Fruit fly (Drosophila melanogaster) whole organism, prepupa: Measurements from ENCODE around the gene CG33700.

ENCODE experiments used
- Blimp-1 ChIP-seq: fragments of 200-800 bp; sonication (Bioruptor generic); optimal IDR thresholded peaks from 3 replicates; lab custom pipeline; 2017; ENCODE audit warnings: missing biosample characterization, missing genetic modification characterization, mild to moderate bottlenecking, moderate library complexity, missing genetic modification reagents
- CG10631 ChIP-seq: fragments of 200-800 bp; sonication (Bioruptor generic); optimal IDR thresholded peaks from 2 replicates; lab custom pipeline; 2016; ENCODE audit warnings: missing biosample characterization, missing genetic modification characterization
- CG10669 ChIP-seq: fragments of 200-800 bp; sonication (Bioruptor generic); optimal IDR thresholded peaks from 3 replicates; lab custom pipeline; 2018; ENCODE audit warnings: missing biosample characterization, mild to moderate bottlenecking, missing genetic modification characterization, moderate library complexity
- CG11294 ChIP-seq: fragments of 200-800 bp; sonication (Bioruptor generic); IDR thresholded peaks from 2 replicates; pipeline ENCODE4 v1.3.6; 2022; ENCODE audit warnings: missing biosample characterization, missing genetic modification characterization
- CG11762 ChIP-seq: fragments of 200-800 bp; sonication (Bioruptor generic); optimal IDR thresholded peaks from 3 replicates; lab custom pipeline; 2016; ENCODE audit warnings: missing biosample characterization, missing genetic modification characterization; ENCODE audit not compliant: insufficient read depth
- CG15336 ChIP-seq: fragments of 200-800 bp; sonication (Bioruptor generic); IDR thresholded peaks from 2 replicates; pipeline ENCODE4 v1.3.6; 2022; ENCODE audit warnings: missing biosample characterization, missing genetic modification characterization
- CG1621 ChIP-seq: fragments of 200-800 bp; sonication (Bioruptor generic); optimal IDR thresholded peaks from 3 replicates; lab custom pipeline; 2018; ENCODE audit warnings: missing biosample characterization, mild to moderate bottlenecking, missing genetic modification characterization
- CG16779 ChIP-seq: fragments of 200-800 bp; sonication (Bioruptor generic); optimal IDR thresholded peaks from 3 replicates; lab custom pipeline; 2017; ENCODE audit warnings: missing biosample characterization, mild to moderate bottlenecking, missing genetic modification characterization
- CG3032 ChIP-seq: fragments of 200-800 bp; optimal IDR thresholded peaks from 2 replicates; lab custom pipeline; 2019; ENCODE audit warnings: missing biosample characterization, mild to moderate bottlenecking, missing genetic modification characterization, moderate library complexity
- CG32006 ChIP-seq: fragments of 200-800 bp; sonication (Bioruptor generic); optimal IDR thresholded peaks from 3 replicates; lab custom pipeline; 2017; ENCODE audit warnings: missing biosample characterization, mild to moderate bottlenecking, missing genetic modification characterization
- CG34406 ChIP-seq: fragments of 200-800 bp; sonication (Bioruptor generic); optimal IDR thresholded peaks from 3 replicates; lab custom pipeline; 2016; ENCODE audit warnings: missing biosample characterization, missing genetic modification characterization
- CG3919 ChIP-seq: fragments of 200-800 bp; sonication (Bioruptor generic); optimal IDR thresholded peaks from 3 replicates; lab custom pipeline; 2016; ENCODE audit warnings: missing biosample characterization, missing genetic modification characterization
- CG6276 ChIP-seq: fragments of 200-800 bp; sonication (Bioruptor generic); optimal IDR thresholded peaks from 2 replicates; lab custom pipeline; 2017; ENCODE audit warnings: missing biosample characterization, mild to moderate bottlenecking, missing genetic modification characterization
- CG6808 ChIP-seq: fragments of 200-800 bp; sonication (Bioruptor generic); optimal IDR thresholded peaks from 3 replicates; lab custom pipeline; 2017; ENCODE audit warnings: missing biosample characterization, missing genetic modification characterization, mild to moderate bottlenecking, moderate library complexity, missing genetic modification reagents
- CG6854 ChIP-seq: fragments of 200-800 bp; sonication (Bioruptor generic); optimal IDR thresholded peaks from 2 replicates; lab custom pipeline; 2017; ENCODE audit warnings: missing biosample characterization, mild to moderate bottlenecking, missing genetic modification characterization
- CG8319 ChIP-seq: fragments of 200-800 bp; sonication (Bioruptor generic); optimal IDR thresholded peaks from 3 replicates; lab custom pipeline; 2016; ENCODE audit warnings: missing biosample characterization, missing genetic modification characterization
- CG9139 ChIP-seq: fragments of 200-800 bp; sonication (Bioruptor generic); optimal IDR thresholded peaks from 3 replicates; lab custom pipeline; 2017; ENCODE audit warnings: missing biosample characterization, mild to moderate bottlenecking, missing genetic modification characterization
- Eip75B ChIP-seq: fragments of 200-800 bp; sonication (Bioruptor generic); optimal IDR thresholded peaks from 3 replicates; lab custom pipeline; 2016; ENCODE audit warnings: missing biosample characterization, missing genetic modification characterization
- Eip78C ChIP-seq: fragments of 200-800 bp; sonication (Bioruptor generic); peaks from one replicate; lab custom pipeline; 2016; ENCODE audit warnings: missing biosample characterization, missing genetic modification characterization
- Eip93F ChIP-seq: fragments of 200-800 bp; sonication (Bioruptor generic); optimal IDR thresholded peaks from 2 replicates; lab custom pipeline; 2016; ENCODE audit warnings: missing biosample characterization, mild to moderate bottlenecking, missing genetic modification characterization
- Ets21C ChIP-seq: fragments of 200-800 bp; sonication (Bioruptor generic); optimal IDR thresholded peaks from 3 replicates; lab custom pipeline; 2016; ENCODE audit warnings: missing biosample characterization, missing genetic modification characterization
- Ets96B ChIP-seq: fragments of 200-800 bp; optimal IDR thresholded peaks from 2 replicates; lab custom pipeline; 2019; ENCODE audit warnings: missing biosample characterization, mild to moderate bottlenecking, missing genetic modification characterization, moderate library complexity
- Gug ChIP-seq: fragments of 200-800 bp; sonication (Bioruptor generic); IDR thresholded peaks from 2 replicates; pipeline ENCODE4 v1.3.6; 2022; ENCODE audit warnings: missing biosample characterization, missing genetic modification characterization
- Hr39 ChIP-seq: fragments of 200-800 bp; sonication (Bioruptor generic); optimal IDR thresholded peaks from 2 replicates; lab custom pipeline; 2016; ENCODE audit warnings: missing biosample characterization, missing genetic modification characterization
- Lpt ChIP-seq: fragments of 200-800 bp; sonication (Bioruptor generic); optimal IDR thresholded peaks from 3 replicates; lab custom pipeline; 2016; ENCODE audit warnings: missing biosample characterization, missing genetic modification characterization
- Met ChIP-seq: fragments of 200-800 bp; sonication (Bioruptor generic); optimal IDR thresholded peaks from 3 replicates; lab custom pipeline; 2016; ENCODE audit warnings: missing biosample characterization, missing genetic modification characterization
- OdsH ChIP-seq: fragments of 200-800 bp; sonication (Bioruptor generic); optimal IDR thresholded peaks from 3 replicates; lab custom pipeline; 2016; ENCODE audit warnings: missing biosample characterization, missing genetic modification characterization
- Smox ChIP-seq: fragments of 200-800 bp; sonication (Bioruptor generic); optimal IDR thresholded peaks from 3 replicates; lab custom pipeline; 2016; ENCODE audit warnings: missing biosample characterization, missing genetic modification characterization
- Sox102F ChIP-seq: fragments of 200-800 bp; sonication (Bioruptor generic); optimal IDR thresholded peaks from 2 replicates; lab custom pipeline; 2016; ENCODE audit warnings: missing biosample characterization, mild to moderate bottlenecking, missing genetic modification characterization
- achi ChIP-seq: fragments of 200-800 bp; sonication (Bioruptor generic); optimal IDR thresholded peaks from 3 replicates; lab custom pipeline; 2016; ENCODE audit warnings: missing biosample characterization, missing genetic modification characterization
- dac ChIP-seq: fragments of 200-800 bp; sonication (Bioruptor generic); optimal IDR thresholded peaks from 2 replicates; lab custom pipeline; 2017; ENCODE audit warnings: missing biosample characterization, mild to moderate bottlenecking, missing genetic modification characterization
- dsx ChIP-seq: fragments of 200-800 bp; optimal IDR thresholded peaks from 3 replicates; lab custom pipeline; 2019; ENCODE audit warnings: missing biosample characterization, mild to moderate bottlenecking, missing genetic modification characterization, moderate library complexity; ENCODE audit not compliant: poor library complexity, severe bottlenecking
- eg ChIP-seq: fragments of 200-800 bp; sonication (Bioruptor generic); IDR thresholded peaks from 3 replicates; pipeline ENCODE4 v1.3.6; 2022; ENCODE audit warnings: missing biosample characterization, missing genetic modification characterization
- fd59A ChIP-seq: fragments of 200-800 bp; sonication (Bioruptor generic); optimal IDR thresholded peaks from 2 replicates; lab custom pipeline; 2017; ENCODE audit warnings: missing biosample characterization, mild to moderate bottlenecking, missing genetic modification characterization, missing genetic modification reagents
- fd85E ChIP-seq: fragments of 200-800 bp; sonication (Bioruptor generic); optimal IDR thresholded peaks from 3 replicates; lab custom pipeline; 2016; ENCODE audit warnings: missing biosample characterization, missing genetic modification characterization
- fkh ChIP-seq: fragments of 200-800 bp; sonication (Bioruptor generic); optimal IDR thresholded peaks from 3 replicates; lab custom pipeline; 2017; ENCODE audit warnings: missing biosample characterization, mild to moderate bottlenecking, missing genetic modification characterization, moderate library complexity
- lz ChIP-seq: fragments of 200-800 bp; sonication (Bioruptor generic); optimal IDR thresholded peaks from 3 replicates; lab custom pipeline; 2016; ENCODE audit warnings: missing biosample characterization, missing genetic modification characterization
- net ChIP-seq: fragments of 200-800 bp; sonication (Bioruptor generic); optimal IDR thresholded peaks from 3 replicates; lab custom pipeline; 2016; ENCODE audit warnings: missing biosample characterization, missing genetic modification characterization
- pdm3 ChIP-seq: fragments of 200-800 bp; sonication (Bioruptor generic); optimal IDR thresholded peaks from 3 replicates; lab custom pipeline; 2016; ENCODE audit warnings: missing biosample characterization, missing genetic modification characterization
- salr ChIP-seq, 2 experiments: fragments of 200-800 bp; sonication (Bioruptor generic); optimal IDR thresholded peaks; 3 replicates each; lab custom pipeline; 2016 to 2018; ENCODE audit warnings: missing biosample characterization in 2 of 2, missing genetic modification characterization in 2 of 2, mild to moderate bottlenecking in 1 of 2
- ss ChIP-seq, 2 experiments: fragments of 200-800 bp; sonication (Bioruptor generic); optimal IDR thresholded peaks; 2 replicates in 1 of 2; 3 replicates in 1 of 2; lab custom pipeline; 2017 to 2018; ENCODE audit warnings: mild to moderate bottlenecking in 2 of 2, missing biosample characterization in 2 of 2, missing genetic modification characterization in 2 of 2, moderate library complexity in 1 of 2
- topi ChIP-seq: fragments of 200-800 bp; sonication (Bioruptor generic); optimal IDR thresholded peaks from 3 replicates; lab custom pipeline; 2016; ENCODE audit warnings: missing biosample characterization, missing genetic modification characterization
- vri ChIP-seq: fragments of 200-800 bp; sonication (Bioruptor generic); optimal IDR thresholded peaks from 3 replicates; lab custom pipeline; 2016; ENCODE audit warnings: missing biosample characterization, mild to moderate bottlenecking, missing genetic modification characterization

CG33700 gene

dm6 chr3L:9511287-9512256 lies 13.8 kb downstream of the CG33700 start, which contains the start of gene RpS9:
RpS9 (minus strand) TSS chr3L:9511531.
- TF ChIP-seq CG6808 = peak; percentile 50
- TF ChIP-seq fd85E (GFP tag; lab: Kevin White, UChicago) = no peak
- TF ChIP-seq topi = peak; percentile 19
- TF ChIP-seq net (GFP tag; lab: Kevin White, UChicago) = peak; percentile 19
- TF ChIP-seq CG3032 = peak; percentile 1
- peak; percentile 83 for TF ChIP-seq CG6854 (GFP tag; lab: Kevin White, UChicago)
- TF ChIP-seq CG32006 (GFP tag; lab: Kevin White, UChicago) = no peak
- peak; percentile 36; the same call in 1 of the 2 replicates for TF ChIP-seq CG15336 (GFP tag; lab: Robert Waterston, UW)
- TF ChIP-seq Blimp-1 = no peak
- peak; percentile 56 to 61 for TF ChIP-seq ss (GFP tag; optimal IDR thresholded peaks at IDR 0.05; lab: Kevin White, UChicago)
- peak; percentile 34 for TF ChIP-seq Sox102F (GFP tag; lab: Kevin White, UChicago)
- TF ChIP-seq CG16779 = peak; percentile 21
- TF ChIP-seq Met (GFP tag; lab: Kevin White, UChicago) = peak; percentile 26
- TF ChIP-seq Smox (GFP tag; lab: Kevin White, UChicago) = peak; percentile 21
- peak in 1 of 2 experiments; percentile 13 for TF ChIP-seq salr (GFP tag; optimal IDR thresholded peaks at IDR 0.05; lab: Kevin White, UChicago)
- no peak for TF ChIP-seq CG11762 (GFP tag; lab: Kevin White, UChicago)
- peak; percentile 0 for TF ChIP-seq pdm3
- TF ChIP-seq Eip78C (GFP tag; lab: Kevin White, UChicago) = peak; percentile 75
- peak; percentile 20 for TF ChIP-seq dsx
- peak; percentile 44; the same call in 1 of the 3 replicates for TF ChIP-seq eg (GFP tag; lab: Robert Waterston, UW)
- TF ChIP-seq OdsH (GFP tag; lab: Kevin White, UChicago) = peak; percentile 8
- peak; percentile 30 for TF ChIP-seq CG1621 (tag; lab: Kevin White, UChicago)
- TF ChIP-seq achi = no peak
- TF ChIP-seq fd59A (GFP tag; lab: Kevin White, UChicago) = no peak
- peak; percentile 49 for TF ChIP-seq CG3919 (GFP tag; lab: Kevin White, UChicago)
- peak; percentile 5 for TF ChIP-seq Eip75B (GFP tag; lab: Kevin White, UChicago)
- no peak for TF ChIP-seq Eip93F (GFP tag; lab: Kevin White, UChicago)
- TF ChIP-seq CG34406 = no peak

- TF ChIP-seq OdsH (GFP tag; lab: Kevin White, UChicago) = no peak
- TF ChIP-seq CG11762 (GFP tag; lab: Kevin White, UChicago) = no peak
- TF ChIP-seq CG3919 (GFP tag; lab: Kevin White, UChicago) = peak; percentile 18
- no peak for TF ChIP-seq CG10669 (GFP tag; lab: Kevin White, UChicago)
- no peak for TF ChIP-seq dac (GFP tag; lab: Kevin White, UChicago)
- TF ChIP-seq CG6276 = peak; percentile 26
- no peak for TF ChIP-seq lz
- no peak for TF ChIP-seq CG3032
- no peak for TF ChIP-seq net (GFP tag; lab: Kevin White, UChicago)
- peak; percentile 79 for TF ChIP-seq Eip78C (GFP tag; lab: Kevin White, UChicago)
- no peak for TF ChIP-seq fd59A (GFP tag; lab: Kevin White, UChicago)
- TF ChIP-seq CG6808 = peak; percentile 31
- 0 out of 2 replicates have a peak, but pooled peaks have one; percentile 28 for TF ChIP-seq CG11294 (GFP tag; lab: Robert Waterston, UW)
- no peak for TF ChIP-seq pdm3
- TF ChIP-seq CG8319 (GFP tag; lab: Kevin White, UChicago) = no peak
- no peak for TF ChIP-seq Smox (GFP tag; lab: Kevin White, UChicago)
- no peak for TF ChIP-seq vri
- TF ChIP-seq Lpt (GFP tag; lab: Kevin White, UChicago) = no peak
- peak; percentile 4 for TF ChIP-seq Met (GFP tag; lab: Kevin White, UChicago)
- no peak for TF ChIP-seq Blimp-1
- TF ChIP-seq CG9139 = peak; percentile 14
- TF ChIP-seq Ets21C (GFP tag; lab: Kevin White, UChicago) = no peak
- no peak for TF ChIP-seq Sox102F (GFP tag; lab: Kevin White, UChicago)
- no peak for TF ChIP-seq Ets96B (tag; lab: Kevin White, UChicago)
- TF ChIP-seq Hr39 (GFP tag; lab: Kevin White, UChicago) = no peak
- no peak for TF ChIP-seq fd85E (GFP tag; lab: Kevin White, UChicago)
- no peak for TF ChIP-seq CG15336 (GFP tag; lab: Robert Waterston, UW)
- TF ChIP-seq CG10631 (GFP tag; lab: Kevin White, UChicago) = no peak
- peak; percentile 82 for TF ChIP-seq fkh (GFP tag; lab: Kevin White, UChicago)
- no peak for TF ChIP-seq Gug (GFP tag; lab: Robert Waterston, UW)
- TF ChIP-seq Eip93F (GFP tag; lab: Kevin White, UChicago) = no peak
- TF ChIP-seq salr (GFP tag; optimal IDR thresholded peaks at IDR 0.05; lab: Kevin White, UChicago) = no peak
Measured at dm6 chr3L:9509037-9509830, 16.1 kb downstream of the CG33700 start, which contains the start of gene CG3408. CG3408 (minus strand) TSS chr3L:9509583.
